Worm (Caenorhabditis elegans): ENCODE measurements around the gene denn-4.

Gene denn-4

DNA sequence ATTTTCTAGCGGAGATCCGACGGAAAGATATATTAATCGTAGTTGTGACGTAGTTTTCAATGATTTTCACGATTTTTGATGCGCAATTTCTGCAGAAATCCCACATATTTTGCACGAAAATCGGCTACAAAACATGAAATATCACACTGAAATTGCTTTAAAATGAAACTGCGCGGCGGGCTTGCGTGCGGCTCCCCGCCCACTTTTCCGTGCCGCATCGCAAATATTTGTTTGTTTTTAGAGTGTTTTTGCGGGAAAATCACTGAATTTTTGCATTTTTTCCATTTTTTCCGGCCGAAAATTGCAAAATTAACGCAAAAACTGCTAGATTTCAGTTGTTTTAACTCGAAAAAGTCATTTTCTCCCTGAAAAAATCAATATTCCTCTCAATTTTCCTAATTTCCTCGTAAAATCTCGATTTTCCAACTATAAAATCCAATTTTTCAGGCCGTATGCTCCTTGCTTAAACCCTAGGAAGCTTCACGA, 57.2 kb downstream of the denn-4 start, which contains the start of gene Y76B12C.6:
TSS of gene Y76B12C.6 (plus strand) at position 436 of the 486 bp plus-strand sequence.
- TF ChIP-seq hlh-30 (tag; optimal IDR thresholded peaks at IDR 0.05; ENCODE audit: insufficient read depth) = no peak
- peak; percentile 17 for TF ChIP-seq zip-5 (tag; optimal IDR thresholded peaks at IDR 0.05)
- no peak for TF ChIP-seq pha-4 (tag; optimal IDR thresholded peaks at IDR 0.05)
- no peak for TF ChIP-seq pag-3 (tag; optimal IDR thresholded peaks at IDR 0.05; ENCODE audit: borderline replicate concordance)
- peak; percentile 60 for TF ChIP-seq lin-11 (tag; optimal IDR thresholded peaks at IDR 0.05)
- no peak for TF ChIP-seq ceh-22 (tag; optimal IDR thresholded peaks at IDR 0.05)
- TF ChIP-seq hlh-6 (tag; optimal IDR thresholded peaks at IDR 0.05) = no peak
- peak; percentile 14 for TF ChIP-seq Y22D7AL.16 (tag; optimal IDR thresholded peaks at IDR 0.05)
- peak; percentile 76 for TF ChIP-seq ceh-6 (GFP tag; optimal IDR thresholded peaks at IDR 0.05)
- no peak for TF ChIP-seq ceh-45 (GFP tag; IDR thresholded peaks at IDR 0.05)
- TF ChIP-seq dve-1 (tag; optimal IDR thresholded peaks at IDR 0.05) = no peak
- peak; percentile 43 for TF ChIP-seq K02D7.2 (tag; optimal IDR thresholded peaks at IDR 0.05)
- TF ChIP-seq unc-55 (GFP tag; optimal IDR thresholded peaks at IDR 0.05) = no peak
- peak; percentile 33 for TF ChIP-seq dmd-4 (tag; optimal IDR thresholded peaks at IDR 0.05; ENCODE audit: borderline replicate concordance)
- TF ChIP-seq hlh-13 (GFP tag; optimal IDR thresholded peaks at IDR 0.05) = peak; percentile 34
- peak; percentile 63 for TF ChIP-seq fax-1 (tag; optimal IDR thresholded peaks at IDR 0.05)
- peak; percentile 7 for TF ChIP-seq nfya-1 (tag; optimal IDR thresholded peaks at IDR 0.05)
- peak; percentile 26 for TF ChIP-seq ref-2 (tag; optimal IDR thresholded peaks at IDR 0.05)
- TF ChIP-seq syd-9 (tag; optimal IDR thresholded peaks at IDR 0.05) = no peak
- TF ChIP-seq T23F11.4 (GFP tag; optimal IDR thresholded peaks at IDR 0.05) = peak; percentile 30
- peak; percentile 70 for TF ChIP-seq pat-9 (tag; optimal IDR thresholded peaks at IDR 0.05)
- TF ChIP-seq sox-2 (GFP tag; IDR thresholded peaks at IDR 0.05) = no peak
- no peak for TF ChIP-seq ceh-48 (tag; optimal IDR thresholded peaks at IDR 0.05)
- TF ChIP-seq C38D4.7 (GFP tag; optimal IDR thresholded peaks at IDR 0.05) = peak; percentile 56
- no peak for TF ChIP-seq C08G9.2 (tag; optimal IDR thresholded peaks at IDR 0.05)
- no peak for TF ChIP-seq eyg-1 (tag; optimal IDR thresholded peaks at IDR 0.05)
- no peak for TF ChIP-seq hlh-15 (tag; optimal IDR thresholded peaks at IDR 0.05)
- TF ChIP-seq ceh-14 (tag; optimal IDR thresholded peaks at IDR 0.05) = peak; percentile 52
- TF ChIP-seq sdc-2 (tag; optimal IDR thresholded peaks at IDR 0.05) = no peak
- no peak for TF ChIP-seq mec-3 (tag; optimal IDR thresholded peaks at IDR 0.05; ENCODE audit: borderline replicate concordance)
- TF ChIP-seq ahr-1 (tag; optimal IDR thresholded peaks at IDR 0.05) = no peak
- peak; percentile 66 for TF ChIP-seq che-1 (tag; optimal IDR thresholded peaks at IDR 0.05)
- no peak for TF ChIP-seq ets-4 (tag; optimal IDR thresholded peaks at IDR 0.05)
- TF ChIP-seq unc-42 (tag; optimal IDR thresholded peaks at IDR 0.05) = peak; percentile 61
- TF ChIP-seq ceh-19 (GFP tag; optimal IDR thresholded peaks at IDR 0.05) = peak; percentile 2
- peak; percentile 59 for TF ChIP-seq unc-86 (tag; optimal IDR thresholded peaks at IDR 0.05)
- peak; percentile 7 for TF ChIP-seq ceh-18 (tag; optimal IDR thresholded peaks at IDR 0.05)
- no peak for TF ChIP-seq fkh-10 (GFP tag; optimal IDR thresholded peaks at IDR 0.05)
- no peak for TF ChIP-seq madf-2 (tag; optimal IDR thresholded peaks at IDR 0.05)
- no peak for TF ChIP-seq elt-4 (tag; optimal IDR thresholded peaks at IDR 0.05)
- no peak; the same call in 1 of the 2 replicates for TF ChIP-seq unc-3 (GFP tag; conservative IDR thresholded peaks at IDR 0.05)
- TF ChIP-seq unc-3 (tag; optimal IDR thresholded peaks at IDR 0.05) = peak; percentile 31
- TF ChIP-seq ceh-2 (tag; optimal IDR thresholded peaks at IDR 0.05) = peak; percentile 51
- no peak for TF ChIP-seq odd-2 (tag; optimal IDR thresholded peaks at IDR 0.05)
- TF ChIP-seq ztf-16 (tag; optimal IDR thresholded peaks at IDR 0.05) = peak; percentile 26
- TF ChIP-seq pqm-1 (tag; optimal IDR thresholded peaks at IDR 0.05) = no peak
- no peak for TF ChIP-seq K09A11.1 (tag; optimal IDR thresholded peaks at IDR 0.05; ENCODE audit: insufficient read depth)
- peak; percentile 18 for TF ChIP-seq pha-2 (tag; optimal IDR thresholded peaks at IDR 0.05)
- no peak for TF ChIP-seq nhr-11 (tag; optimal IDR thresholded peaks at IDR 0.05)
- TF ChIP-seq sox-4 (tag; optimal IDR thresholded peaks at IDR 0.05) = peak; percentile 73
- TF ChIP-seq ttx-3 (tag; optimal IDR thresholded peaks at IDR 0.05) = peak; percentile 60
- peak; percentile 48 for TF ChIP-seq fkh-6 (tag; optimal IDR thresholded peaks at IDR 0.05)
- TF ChIP-seq elt-2 (tag; optimal IDR thresholded peaks at IDR 0.05) = peak; percentile 73
